Worm (Caenorhabditis elegans) whole organism, young adult: Measurements from ENCODE around the gene ent-2.

Experiments used
- F22D6.2 ChIP-seq: sonication (generic microtip); optimal IDR thresholded peaks from 2 replicates; lab custom pipeline; 2016; ENCODE audit warnings: mild to moderate bottlenecking, missing genetic modification characterization, missing compliant biosample characterization
- F37B4.10 ChIP-seq: fragments of 200-800 bp; sonication (Bioruptor generic); IDR thresholded peaks from 2 replicates; pipeline ENCODE4 v1.3.6; 2022; ENCODE audit warnings: missing genetic modification characterization, missing compliant biosample characterization
- F39B2.1 ChIP-seq: fragments of 200-800 bp; sonication (Bioruptor generic); IDR thresholded peaks from 2 replicates; pipeline ENCODE4 v1.3.6; 2022; ENCODE audit warnings: missing genetic modification reagents, missing genetic modification characterization, missing compliant biosample characterization
- K11D2.4 ChIP-seq: fragments of 200-800 bp; sonication (Bioruptor generic); IDR thresholded peaks from 2 replicates; pipeline ENCODE4 v1.3.6; 2022; ENCODE audit warnings: missing genetic modification reagents, missing genetic modification characterization, missing compliant biosample characterization
- K12H6.12 ChIP-seq: fragments of 200-800 bp; sonication (Bioruptor generic); optimal IDR thresholded peaks from 2 replicates; lab custom pipeline; 2018; ENCODE audit warnings: mild to moderate bottlenecking, missing genetic modification characterization, missing compliant biosample characterization
- T26A5.8 ChIP-seq: sonication (generic microtip); optimal IDR thresholded peaks from 2 replicates; lab custom pipeline; 2016; ENCODE audit warnings: missing genetic modification characterization, missing compliant biosample characterization
- Y53G8AR.9 ChIP-seq: fragments of 200-800 bp; sonication (Bioruptor generic); conservative IDR thresholded peaks from 2 replicates; pipeline ENCODE4 v1.3.6; 2022; ENCODE audit warnings: missing genetic modification reagents, missing genetic modification characterization, missing compliant biosample characterization
- Y67H2A.10 ChIP-seq: fragments of 200-800 bp; sonication (Bioruptor generic); conservative IDR thresholded peaks from 2 replicates; pipeline ENCODE4 v1.3.6; 2022; ENCODE audit warnings: missing genetic modification reagents, missing genetic modification characterization, missing compliant biosample characterization
- Y79H2A.3 ChIP-seq: fragments of 200-800 bp; sonication (Bioruptor generic); conservative IDR thresholded peaks from 2 replicates; pipeline ENCODE4 v1.3.6; 2022; ENCODE audit warnings: missing genetic modification reagents, missing genetic modification characterization, missing compliant biosample characterization
- Y95B8A.8 ChIP-seq: fragments of 200-800 bp; sonication (Bioruptor generic); IDR thresholded peaks from 2 replicates; pipeline ENCODE4 v1.3.6; 2022; ENCODE audit warnings: missing genetic modification reagents, missing genetic modification characterization, missing compliant biosample characterization
- aptf-2 ChIP-seq: fragments of 200-800 bp; sonication (Bioruptor generic); conservative IDR thresholded peaks from 2 replicates; pipeline ENCODE4 v1.3.6; 2022; ENCODE audit warnings: missing genetic modification reagents, missing genetic modification characterization, missing compliant biosample characterization
- atf-7 ChIP-seq: sonication (generic microtip); optimal IDR thresholded peaks from 2 replicates; lab custom pipeline; 2017; ENCODE audit warnings: mild to moderate bottlenecking, missing genetic modification characterization, missing compliant biosample characterization
- athp-1 ChIP-seq: sonication (generic microtip); optimal IDR thresholded peaks from 2 replicates; lab custom pipeline; 2017; ENCODE audit warnings: mild to moderate bottlenecking, missing genetic modification characterization, missing compliant biosample characterization
- bed-1 ChIP-seq: fragments of 200-800 bp; sonication (Bioruptor generic); IDR thresholded peaks from 2 replicates; pipeline ENCODE4 v1.3.6; 2022; ENCODE audit warnings: missing genetic modification reagents, missing genetic modification characterization, missing compliant biosample characterization
- cebp-1 ChIP-seq, 2 experiments: fragments of 200-800 bp in 1 of 2; sonication (Bioruptor generic) in 1 of 2; sonication (generic microtip) in 1 of 2; IDR thresholded peaks in 1 of 2; optimal IDR thresholded peaks in 1 of 2; 2 replicates each; pipeline versions ENCODE4 v1.3.6 to Lab custom; 2017 to 2022; ENCODE audit warnings: missing compliant biosample characterization in 2 of 2, missing genetic modification characterization in 2 of 2, mild to moderate bottlenecking in 1 of 2, missing genetic modification reagents in 1 of 2, moderate library complexity in 1 of 2
- ceh-79 ChIP-seq: sonication (generic microtip); optimal IDR thresholded peaks from 2 replicates; lab custom pipeline; 2017; ENCODE audit warnings: mild to moderate bottlenecking, missing genetic modification characterization, missing compliant biosample characterization
- ceh-91 ChIP-seq: fragments of 200-800 bp; sonication (Bioruptor generic); IDR thresholded peaks from 2 replicates; pipeline ENCODE4 v1.3.6; 2022; ENCODE audit warnings: missing genetic modification reagents, missing genetic modification characterization, missing compliant biosample characterization
- chd-7 ChIP-seq: sonication (generic microtip); optimal IDR thresholded peaks from 2 replicates; lab custom pipeline; 2016; ENCODE audit warnings: mild to moderate bottlenecking, missing genetic modification characterization, moderate library complexity, missing compliant biosample characterization
- ekl-4 ChIP-seq: fragments of 200-800 bp; sonication (Bioruptor generic); IDR thresholded peaks from 2 replicates; pipeline ENCODE4 v1.3.6; 2022; ENCODE audit warnings: missing genetic modification reagents, missing genetic modification characterization, missing compliant biosample characterization
- gei-17 ChIP-seq: fragments of 200-800 bp; sonication (Bioruptor generic); optimal IDR thresholded peaks from 2 replicates; lab custom pipeline; 2018; ENCODE audit warnings: mild to moderate bottlenecking, missing genetic modification characterization, missing compliant biosample characterization
- him-1 ChIP-seq: sonication (generic microtip); optimal IDR thresholded peaks from 2 replicates; lab custom pipeline; 2016; ENCODE audit warnings: missing genotype, missing genetic modification reagents, missing genetic modification characterization, missing compliant biosample characterization
- hmg-1.2 ChIP-seq: fragments of 200-800 bp; sonication (Bioruptor generic); IDR thresholded peaks from 2 replicates; pipeline ENCODE4 v1.3.6; 2022; ENCODE audit warnings: missing genetic modification reagents, missing genetic modification characterization, missing compliant biosample characterization
- hrde-1 ChIP-seq: sonication (generic microtip); optimal IDR thresholded peaks from 2 replicates; lab custom pipeline; 2016; ENCODE audit warnings: missing genetic modification characterization, mild to moderate bottlenecking, missing compliant biosample characterization, moderate library complexity, missing genotype, missing genetic modification reagents, borderline replicate concordance
- let-607 ChIP-seq, 2 experiments: fragments of 200-800 bp in 1 of 2; sonication (Bioruptor generic) in 1 of 2; sonication (generic microtip) in 1 of 2; optimal IDR thresholded peaks; 2 replicates each; lab custom pipeline; 2016 to 2018; ENCODE audit warnings: mild to moderate bottlenecking in 2 of 2, missing compliant biosample characterization in 2 of 2, missing genetic modification characterization in 2 of 2, moderate library complexity in 2 of 2, missing genotype in 1 of 2
- lin-40 ChIP-seq: sonication (generic microtip); optimal IDR thresholded peaks from 2 replicates; lab custom pipeline; 2016; ENCODE audit warnings: missing genetic modification characterization, mild to moderate bottlenecking, missing compliant biosample characterization, missing genotype, missing genetic modification reagents
- lin-54 ChIP-seq: fragments of 200-800 bp; sonication (Bioruptor generic); optimal IDR thresholded peaks from 2 replicates; lab custom pipeline; 2018; ENCODE audit warnings: mild to moderate bottlenecking, missing genetic modification characterization, missing compliant biosample characterization
- lsy-27 ChIP-seq: sonication (generic microtip); optimal IDR thresholded peaks from 2 replicates; lab custom pipeline; 2017; ENCODE audit warnings: missing genetic modification characterization, mild to moderate bottlenecking, missing compliant biosample characterization, antibody characterized with exemption, missing genotype, borderline replicate concordance; ENCODE audit not compliant: insufficient read depth
- nfya-2 ChIP-seq: fragments of 200-800 bp; sonication (Bioruptor generic); IDR thresholded peaks from 2 replicates; pipeline ENCODE4 v1.3.6; 2022; ENCODE audit warnings: missing genetic modification reagents, missing genetic modification characterization, missing compliant biosample characterization
- nfyb-1 ChIP-seq: fragments of 200-800 bp; sonication (Bioruptor generic); IDR thresholded peaks from 2 replicates; pipeline ENCODE4 v1.3.6; 2022; ENCODE audit warnings: missing genetic modification reagents, missing genetic modification characterization, missing compliant biosample characterization
- nhr-27 ChIP-seq: fragments of 200-800 bp; sonication (Bioruptor generic); optimal IDR thresholded peaks from 2 replicates; lab custom pipeline; 2018; ENCODE audit warnings: mild to moderate bottlenecking, missing genetic modification characterization, moderate library complexity, missing compliant biosample characterization
- nhr-80 ChIP-seq: sonication (generic microtip); optimal IDR thresholded peaks from 2 replicates; lab custom pipeline; 2016; ENCODE audit warnings: missing genetic modification characterization, missing compliant biosample characterization
- rcor-1 ChIP-seq: fragments of 200-800 bp; sonication (Bioruptor generic); IDR thresholded peaks from 2 replicates; pipeline ENCODE4 v1.3.6; 2022; ENCODE audit warnings: missing genetic modification reagents, missing genetic modification characterization, missing compliant biosample characterization
- rec-8 ChIP-seq, 2 experiments: sonication (generic microtip); optimal IDR thresholded peaks; 2 replicates each; lab custom pipeline; 2016; ENCODE audit warnings: mild to moderate bottlenecking in 2 of 2, missing genetic modification characterization in 2 of 2, missing genetic modification reagents in 2 of 2, missing genotype in 2 of 2, missing biosample characterization in 1 of 2, missing compliant biosample characterization in 1 of 2, moderate library complexity in 1 of 2
- snpc-1.3 ChIP-seq: sonication (generic microtip); optimal IDR thresholded peaks from 2 replicates; lab custom pipeline; 2017; ENCODE audit warnings: missing genetic modification characterization, mild to moderate bottlenecking, missing compliant biosample characterization, antibody characterized with exemption, moderate library complexity, missing genotype, missing genetic modification reagents; ENCODE audit not compliant: insufficient read depth
- snpc-4 ChIP-seq, 5 experiments: fragments of 150-350 bp in 1 of 5; sonication (generic microtip) in 4 of 5; optimal IDR thresholded peaks; 2 replicates each; lab custom pipeline; 2014 to 2018; ENCODE audit warnings: missing genetic modification characterization in 5 of 5, missing biosample characterization in 3 of 5, antibody characterized with exemption in 2 of 5, mild to moderate bottlenecking in 2 of 5, missing compliant biosample characterization in 2 of 5, missing genotype in 2 of 5, moderate library complexity in 2 of 5, missing genetic modification reagents in 1 of 5
- tlf-1 ChIP-seq: fragments of 200-800 bp; sonication (Bioruptor generic); optimal IDR thresholded peaks from 2 replicates; lab custom pipeline; 2018; ENCODE audit warnings: mild to moderate bottlenecking, missing genetic modification characterization, missing compliant biosample characterization
- ztf-28 ChIP-seq: fragments of 200-800 bp; sonication (Bioruptor generic); IDR thresholded peaks from 2 replicates; pipeline ENCODE4 v1.3.6; 2022; ENCODE audit warnings: missing genetic modification reagents, missing genetic modification characterization, missing compliant biosample characterization

The ent-2 gene

DNA sequence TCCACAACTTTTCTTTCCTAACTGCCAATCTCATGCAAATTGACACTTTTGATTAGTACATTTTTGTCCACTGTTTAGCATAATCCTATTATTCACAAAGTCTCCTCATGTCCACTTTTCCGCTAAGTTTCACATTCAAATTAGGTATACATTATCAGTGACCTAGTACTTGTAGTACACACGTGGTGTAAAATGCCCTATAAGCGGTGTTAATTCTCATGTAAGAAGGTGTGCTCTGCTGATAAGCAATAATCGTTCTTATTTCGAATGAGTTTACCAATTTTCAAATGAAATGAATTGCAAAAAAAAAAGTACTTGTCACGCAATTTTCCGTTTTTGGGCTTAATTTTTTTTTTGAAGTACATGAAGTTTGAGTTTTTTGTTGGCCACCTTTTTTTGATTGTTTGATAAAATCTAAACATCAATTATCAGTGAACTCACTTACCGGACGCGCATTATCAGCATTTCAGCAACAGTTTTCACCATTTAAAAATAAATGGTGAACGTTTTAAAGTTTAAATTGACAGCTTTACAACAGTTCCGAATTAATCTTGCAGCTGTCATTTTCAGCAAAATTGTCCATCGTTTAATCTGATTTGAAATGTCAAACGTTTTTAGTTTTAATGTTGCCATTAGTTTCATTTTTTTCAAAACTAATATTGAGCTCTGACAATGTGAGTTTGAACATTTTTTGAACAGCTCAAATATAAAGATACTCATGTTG is 2.0 kb upstream of the ent-2 start:
- peak; percentile 61 to 70 for TF ChIP-seq let-607 (tag; optimal IDR thresholded peaks at IDR 0.05; lab: Kevin White, UChicago)
- peak; percentile 81 for TF ChIP-seq nhr-80 (tag; lab: Kevin White, UChicago)
- TF ChIP-seq snpc-1.3 (tag; lab: Kevin White, UChicago) = no peak
- no peak for TF ChIP-seq Y95B8A.8 (GFP tag; lab: Robert Waterston, UW)
- peak; percentile 20; the same call in 1 of the 2 replicates for TF ChIP-seq cebp-1 (GFP tag; IDR thresholded peaks at IDR 0.05; lab: Robert Waterston, UW)
- TF ChIP-seq cebp-1 (tag; optimal IDR thresholded peaks at IDR 0.05; lab: Kevin White, UChicago) = no peak

DNA sequence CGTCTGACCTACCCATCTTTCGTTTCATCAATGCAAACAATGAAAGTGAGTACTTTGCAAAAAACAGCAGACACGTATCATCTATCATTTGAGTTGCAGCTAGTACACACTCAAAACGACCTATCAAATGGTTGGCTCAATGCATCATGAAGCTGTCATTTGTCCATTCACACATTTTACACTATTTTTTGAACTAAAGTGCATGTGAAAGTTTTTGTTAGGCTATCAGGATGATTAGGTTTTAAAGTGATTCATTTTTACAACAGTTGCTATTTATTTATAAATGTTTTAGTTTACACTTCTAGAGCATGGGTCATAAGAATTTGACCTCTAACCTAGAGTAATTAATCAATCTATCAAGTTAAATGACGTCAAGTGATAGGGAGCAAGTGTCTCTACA is 942 bp upstream of the ent-2 start:
- TF ChIP-seq let-607 (tag; optimal IDR thresholded peaks at IDR 0.05; lab: Kevin White, UChicago) = peak in 1 of 2 experiments; percentile 50
- no peak for TF ChIP-seq lin-54 (GFP tag; lab: Kevin White, UChicago)
- TF ChIP-seq chd-7 (tag; lab: Kevin White, UChicago) = no peak

DNA sequence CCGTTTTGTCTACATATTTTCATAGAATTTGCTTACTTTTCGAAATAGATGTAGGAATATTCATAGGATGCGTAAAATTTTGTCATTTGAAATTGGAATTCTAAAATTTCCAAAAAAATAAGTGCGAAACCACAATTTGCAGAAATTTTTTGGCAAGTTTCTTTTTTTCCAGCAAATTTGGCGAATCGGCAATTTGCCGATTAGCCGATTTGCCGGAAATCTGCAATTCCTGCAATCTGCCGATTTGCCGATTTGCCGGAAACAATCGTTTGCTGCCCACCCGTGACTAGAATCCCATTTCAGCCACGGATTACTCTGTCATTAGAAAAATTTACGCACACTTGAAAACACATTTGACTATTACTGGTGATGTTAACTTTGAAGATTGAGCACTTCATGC is 3.4 kb downstream of the ent-2 start:
- TF ChIP-seq F39B2.1 = 0 out of 2 replicates have a peak, but pooled peaks have one; percentile 23
- peak; percentile 56; the same call in 1 of the 2 replicates for TF ChIP-seq nfyb-1
- TF ChIP-seq hmg-1.2 (GFP tag; lab: Robert Waterston, UW) = 0 out of 2 replicates have a peak, but pooled peaks have one; percentile 8
- TF ChIP-seq cebp-1 (GFP tag; IDR thresholded peaks at IDR 0.05; lab: Robert Waterston, UW) = no peak
- TF ChIP-seq cebp-1 (tag; optimal IDR thresholded peaks at IDR 0.05; lab: Kevin White, UChicago) = peak; percentile 15
- no peak for TF ChIP-seq Y95B8A.8 (GFP tag; lab: Robert Waterston, UW)
- TF ChIP-seq Y53G8AR.9 (GFP tag; lab: Robert Waterston, UW) = 0 out of 2 replicates have a peak, but pooled peaks have one; percentile 25
- no peak for TF ChIP-seq K11D2.4 (GFP tag; lab: Robert Waterston, UW)
- TF ChIP-seq ekl-4 (GFP tag; lab: Robert Waterston, UW) = 0 out of 2 replicates have a peak, but pooled peaks have one; percentile 44
- no peak for TF ChIP-seq bed-1 (GFP tag; lab: Robert Waterston, UW)
- TF ChIP-seq, all 124 proteins: peak for 6

DNA sequence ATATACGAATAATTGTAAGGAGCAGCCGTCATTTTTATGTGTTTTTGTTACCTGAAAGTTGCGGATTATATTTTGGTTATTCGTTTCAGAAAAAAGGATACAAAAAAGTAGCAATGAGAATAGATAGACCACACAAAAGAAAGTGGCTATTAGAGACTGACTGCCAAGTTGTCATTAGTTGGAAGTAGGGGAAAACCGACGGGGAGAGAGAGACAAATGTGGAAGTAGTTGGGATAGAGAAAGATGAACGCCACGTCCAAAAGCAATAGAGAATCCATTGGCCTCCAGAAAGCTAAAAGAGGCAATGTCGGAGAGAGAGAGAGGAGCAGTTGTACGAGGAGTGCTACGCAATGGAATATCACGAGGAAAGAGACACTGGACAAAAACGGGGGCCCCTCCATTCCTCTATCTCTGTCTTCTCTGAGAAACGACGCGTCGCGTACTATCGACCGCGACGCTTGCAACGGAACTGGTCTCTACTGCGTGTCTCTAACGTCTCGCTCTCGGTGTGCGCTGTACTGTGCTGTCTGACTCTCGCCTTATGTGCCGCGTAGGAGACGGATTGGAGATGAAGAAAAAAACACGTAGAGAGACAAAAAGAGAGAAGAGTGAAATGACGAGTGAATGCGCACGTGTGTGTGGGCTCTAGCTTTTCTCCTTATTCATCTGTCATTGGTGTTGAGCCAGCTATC is 5.9 kb downstream of the ent-2 start, which contains the start of gene rab-14:
Gene rab-14, minus strand, starts transcription at position 51 of the 692 bp plus-strand sequence.
- no peak for TF ChIP-seq Y67H2A.10
- no peak for TF ChIP-seq him-1 (tag; lab: Kevin White, UChicago)
- no peak for TF ChIP-seq hrde-1 (tag; lab: Kevin White, UChicago)
- peak; percentile 79 for TF ChIP-seq K12H6.12 (tag; lab: Kevin White, UChicago)
- TF ChIP-seq ztf-28 (GFP tag; lab: Robert Waterston, UW) = no peak
- TF ChIP-seq rec-8 (tag; optimal IDR thresholded peaks at IDR 0.05; lab: Kevin White, UChicago) = no peak
- no peak for TF ChIP-seq lsy-27 (tag; lab: Kevin White, UChicago)
- no peak for TF ChIP-seq F22D6.2
- no peak for TF ChIP-seq gei-17
- no peak for TF ChIP-seq T26A5.8 (tag; lab: Kevin White, UChicago)
- no peak for TF ChIP-seq F37B4.10 (GFP tag; lab: Robert Waterston, UW)
- no peak for TF ChIP-seq nhr-80 (tag; lab: Kevin White, UChicago)
- no peak for TF ChIP-seq rcor-1 (GFP tag; lab: Robert Waterston, UW)
- peak; percentile 26 for TF ChIP-seq atf-7
- TF ChIP-seq lin-40 (tag; lab: Kevin White, UChicago) = peak; percentile 16
- no peak for TF ChIP-seq ceh-79 (tag; lab: Kevin White, UChicago)
- TF ChIP-seq aptf-2 (GFP tag; lab: Robert Waterston, UW) = no peak
- no peak for TF ChIP-seq ceh-91 (GFP tag; lab: Robert Waterston, UW)
- no peak for TF ChIP-seq Y79H2A.3
- no peak for TF ChIP-seq snpc-4 (GFP tag; optimal IDR thresholded peaks at IDR 0.05; lab: Kevin White, UChicago)
- TF ChIP-seq snpc-4 (tag; optimal IDR thresholded peaks at IDR 0.05; lab: Kevin White, UChicago) = peak in 1 of 4 experiments; percentile 4
- TF ChIP-seq nhr-27 (tag; lab: Kevin White, UChicago) = no peak
- TF ChIP-seq nfya-2 (GFP tag; lab: Robert Waterston, UW) = no peak
- TF ChIP-seq athp-1 = no peak
- no peak for TF ChIP-seq tlf-1 (GFP tag; lab: Kevin White, UChicago)
- peak; percentile 74 for TF ChIP-seq ekl-4 (GFP tag; lab: Robert Waterston, UW)
